Fruit fly (Drosophila melanogaster) whole organism, prepupa: ENCODE measurements around the gene IntS4.

Source experiments
- CG10631 ChIP-seq: fragments of 200-800 bp; sonication (Bioruptor generic); optimal IDR thresholded peaks from 2 replicates; lab custom pipeline; 2016; ENCODE audit warnings: missing biosample characterization, missing genetic modification characterization
- CG10669 ChIP-seq: fragments of 200-800 bp; sonication (Bioruptor generic); optimal IDR thresholded peaks from 3 replicates; lab custom pipeline; 2018; ENCODE audit warnings: missing biosample characterization, mild to moderate bottlenecking, missing genetic modification characterization, moderate library complexity
- CG11294 ChIP-seq: fragments of 200-800 bp; sonication (Bioruptor generic); IDR thresholded peaks from 2 replicates; pipeline ENCODE4 v1.3.6; 2022; ENCODE audit warnings: missing biosample characterization, missing genetic modification characterization
- CG15336 ChIP-seq: fragments of 200-800 bp; sonication (Bioruptor generic); IDR thresholded peaks from 2 replicates; pipeline ENCODE4 v1.3.6; 2022; ENCODE audit warnings: missing biosample characterization, missing genetic modification characterization
- CG1621 ChIP-seq: fragments of 200-800 bp; sonication (Bioruptor generic); optimal IDR thresholded peaks from 3 replicates; lab custom pipeline; 2018; ENCODE audit warnings: missing biosample characterization, mild to moderate bottlenecking, missing genetic modification characterization
- CG16779 ChIP-seq: fragments of 200-800 bp; sonication (Bioruptor generic); optimal IDR thresholded peaks from 3 replicates; lab custom pipeline; 2017; ENCODE audit warnings: missing biosample characterization, mild to moderate bottlenecking, missing genetic modification characterization
- CG31627 ChIP-seq: fragments of 200-800 bp; sonication (Bioruptor generic); optimal IDR thresholded peaks from 3 replicates; lab custom pipeline; 2016; ENCODE audit warnings: missing biosample characterization, missing genetic modification characterization
- CG32006 ChIP-seq: fragments of 200-800 bp; sonication (Bioruptor generic); optimal IDR thresholded peaks from 3 replicates; lab custom pipeline; 2017; ENCODE audit warnings: missing biosample characterization, mild to moderate bottlenecking, missing genetic modification characterization
- CG3919 ChIP-seq: fragments of 200-800 bp; sonication (Bioruptor generic); optimal IDR thresholded peaks from 3 replicates; lab custom pipeline; 2016; ENCODE audit warnings: missing biosample characterization, missing genetic modification characterization
- CG6163 ChIP-seq: fragments of 200-800 bp; sonication (Bioruptor generic); IDR thresholded peaks from 3 replicates; pipeline ENCODE4 v1.3.6; 2022; ENCODE audit warnings: missing biosample characterization, missing genetic modification characterization
- CG6276 ChIP-seq: fragments of 200-800 bp; sonication (Bioruptor generic); optimal IDR thresholded peaks from 2 replicates; lab custom pipeline; 2017; ENCODE audit warnings: missing biosample characterization, mild to moderate bottlenecking, missing genetic modification characterization
- CG6792 ChIP-seq: fragments of 200-800 bp; sonication (Bioruptor generic); optimal IDR thresholded peaks from 3 replicates; lab custom pipeline; 2016; ENCODE audit warnings: missing biosample characterization, missing genetic modification characterization
- CG8119 ChIP-seq: fragments of 200-800 bp; sonication (Bioruptor generic); IDR thresholded peaks from 3 replicates; pipeline ENCODE4 v1.3.6; 2022; ENCODE audit warnings: missing biosample characterization, missing genetic modification characterization
- CG8632 ChIP-seq: fragments of 200-800 bp; sonication (Bioruptor generic); optimal IDR thresholded peaks from 3 replicates; lab custom pipeline; 2016; ENCODE audit warnings: missing biosample characterization, missing genetic modification characterization
- CG9139 ChIP-seq: fragments of 200-800 bp; sonication (Bioruptor generic); optimal IDR thresholded peaks from 3 replicates; lab custom pipeline; 2017; ENCODE audit warnings: missing biosample characterization, mild to moderate bottlenecking, missing genetic modification characterization
- Eip75B ChIP-seq: fragments of 200-800 bp; sonication (Bioruptor generic); optimal IDR thresholded peaks from 3 replicates; lab custom pipeline; 2016; ENCODE audit warnings: missing biosample characterization, missing genetic modification characterization
- Eip78C ChIP-seq: fragments of 200-800 bp; sonication (Bioruptor generic); peaks from one replicate; lab custom pipeline; 2016; ENCODE audit warnings: missing biosample characterization, missing genetic modification characterization
- Eip93F ChIP-seq: fragments of 200-800 bp; sonication (Bioruptor generic); optimal IDR thresholded peaks from 2 replicates; lab custom pipeline; 2016; ENCODE audit warnings: missing biosample characterization, mild to moderate bottlenecking, missing genetic modification characterization
- Ets21C ChIP-seq: fragments of 200-800 bp; sonication (Bioruptor generic); optimal IDR thresholded peaks from 3 replicates; lab custom pipeline; 2016; ENCODE audit warnings: missing biosample characterization, missing genetic modification characterization
- Ets96B ChIP-seq: fragments of 200-800 bp; optimal IDR thresholded peaks from 2 replicates; lab custom pipeline; 2019; ENCODE audit warnings: missing biosample characterization, mild to moderate bottlenecking, missing genetic modification characterization, moderate library complexity
- Gug ChIP-seq: fragments of 200-800 bp; sonication (Bioruptor generic); IDR thresholded peaks from 2 replicates; pipeline ENCODE4 v1.3.6; 2022; ENCODE audit warnings: missing biosample characterization, missing genetic modification characterization
- Hr39 ChIP-seq: fragments of 200-800 bp; sonication (Bioruptor generic); optimal IDR thresholded peaks from 2 replicates; lab custom pipeline; 2016; ENCODE audit warnings: missing biosample characterization, missing genetic modification characterization
- Hr4 ChIP-seq: fragments of 200-800 bp; sonication (Bioruptor generic); optimal IDR thresholded peaks from 3 replicates; lab custom pipeline; 2016; ENCODE audit warnings: missing biosample characterization, missing genetic modification characterization
- Met ChIP-seq: fragments of 200-800 bp; sonication (Bioruptor generic); optimal IDR thresholded peaks from 3 replicates; lab custom pipeline; 2016; ENCODE audit warnings: missing biosample characterization, missing genetic modification characterization
- OdsH ChIP-seq: fragments of 200-800 bp; sonication (Bioruptor generic); optimal IDR thresholded peaks from 3 replicates; lab custom pipeline; 2016; ENCODE audit warnings: missing biosample characterization, missing genetic modification characterization
- Smox ChIP-seq: fragments of 200-800 bp; sonication (Bioruptor generic); optimal IDR thresholded peaks from 3 replicates; lab custom pipeline; 2016; ENCODE audit warnings: missing biosample characterization, missing genetic modification characterization
- Sox102F ChIP-seq: fragments of 200-800 bp; sonication (Bioruptor generic); optimal IDR thresholded peaks from 2 replicates; lab custom pipeline; 2016; ENCODE audit warnings: missing biosample characterization, mild to moderate bottlenecking, missing genetic modification characterization
- Sox14 ChIP-seq: fragments of 200-800 bp; sonication (Bioruptor generic); optimal IDR thresholded peaks from 3 replicates; lab custom pipeline; 2016; ENCODE audit warnings: missing biosample characterization, missing genetic modification characterization
- achi ChIP-seq: fragments of 200-800 bp; sonication (Bioruptor generic); optimal IDR thresholded peaks from 3 replicates; lab custom pipeline; 2016; ENCODE audit warnings: missing biosample characterization, missing genetic modification characterization
- cyc ChIP-seq: fragments of 200-800 bp; sonication (Bioruptor generic); optimal IDR thresholded peaks from 3 replicates; lab custom pipeline; 2016; ENCODE audit warnings: missing biosample characterization, missing genetic modification characterization
- eg ChIP-seq: fragments of 200-800 bp; sonication (Bioruptor generic); IDR thresholded peaks from 3 replicates; pipeline ENCODE4 v1.3.6; 2022; ENCODE audit warnings: missing biosample characterization, missing genetic modification characterization
- esn ChIP-seq: fragments of 200-800 bp; sonication (Bioruptor generic); optimal IDR thresholded peaks from 2 replicates; lab custom pipeline; 2016; ENCODE audit warnings: missing biosample characterization, mild to moderate bottlenecking, missing genetic modification characterization, moderate library complexity
- fd59A ChIP-seq: fragments of 200-800 bp; sonication (Bioruptor generic); optimal IDR thresholded peaks from 2 replicates; lab custom pipeline; 2017; ENCODE audit warnings: missing biosample characterization, mild to moderate bottlenecking, missing genetic modification characterization, missing genetic modification reagents
- fd85E ChIP-seq: fragments of 200-800 bp; sonication (Bioruptor generic); optimal IDR thresholded peaks from 3 replicates; lab custom pipeline; 2016; ENCODE audit warnings: missing biosample characterization, missing genetic modification characterization
- lz ChIP-seq: fragments of 200-800 bp; sonication (Bioruptor generic); optimal IDR thresholded peaks from 3 replicates; lab custom pipeline; 2016; ENCODE audit warnings: missing biosample characterization, missing genetic modification characterization
- net ChIP-seq: fragments of 200-800 bp; sonication (Bioruptor generic); optimal IDR thresholded peaks from 3 replicates; lab custom pipeline; 2016; ENCODE audit warnings: missing biosample characterization, missing genetic modification characterization
- pdm3 ChIP-seq: fragments of 200-800 bp; sonication (Bioruptor generic); optimal IDR thresholded peaks from 3 replicates; lab custom pipeline; 2016; ENCODE audit warnings: missing biosample characterization, missing genetic modification characterization
- salr ChIP-seq, 2 experiments: fragments of 200-800 bp; sonication (Bioruptor generic); optimal IDR thresholded peaks; 3 replicates each; lab custom pipeline; 2016 to 2018; ENCODE audit warnings: missing biosample characterization in 2 of 2, missing genetic modification characterization in 2 of 2, mild to moderate bottlenecking in 1 of 2
- ss ChIP-seq, 2 experiments: fragments of 200-800 bp; sonication (Bioruptor generic); optimal IDR thresholded peaks; 2 replicates in 1 of 2; 3 replicates in 1 of 2; lab custom pipeline; 2017 to 2018; ENCODE audit warnings: mild to moderate bottlenecking in 2 of 2, missing biosample characterization in 2 of 2, missing genetic modification characterization in 2 of 2, moderate library complexity in 1 of 2
- svp ChIP-seq: fragments of 200-800 bp; sonication (Bioruptor generic); peaks from one replicate; lab custom pipeline; 2016; ENCODE audit warnings: missing biosample characterization, missing genetic modification characterization
- topi ChIP-seq: fragments of 200-800 bp; sonication (Bioruptor generic); optimal IDR thresholded peaks from 3 replicates; lab custom pipeline; 2016; ENCODE audit warnings: missing biosample characterization, missing genetic modification characterization
- vri ChIP-seq: fragments of 200-800 bp; sonication (Bioruptor generic); optimal IDR thresholded peaks from 3 replicates; lab custom pipeline; 2016; ENCODE audit warnings: missing biosample characterization, mild to moderate bottlenecking, missing genetic modification characterization

IntS4 gene

DNA sequence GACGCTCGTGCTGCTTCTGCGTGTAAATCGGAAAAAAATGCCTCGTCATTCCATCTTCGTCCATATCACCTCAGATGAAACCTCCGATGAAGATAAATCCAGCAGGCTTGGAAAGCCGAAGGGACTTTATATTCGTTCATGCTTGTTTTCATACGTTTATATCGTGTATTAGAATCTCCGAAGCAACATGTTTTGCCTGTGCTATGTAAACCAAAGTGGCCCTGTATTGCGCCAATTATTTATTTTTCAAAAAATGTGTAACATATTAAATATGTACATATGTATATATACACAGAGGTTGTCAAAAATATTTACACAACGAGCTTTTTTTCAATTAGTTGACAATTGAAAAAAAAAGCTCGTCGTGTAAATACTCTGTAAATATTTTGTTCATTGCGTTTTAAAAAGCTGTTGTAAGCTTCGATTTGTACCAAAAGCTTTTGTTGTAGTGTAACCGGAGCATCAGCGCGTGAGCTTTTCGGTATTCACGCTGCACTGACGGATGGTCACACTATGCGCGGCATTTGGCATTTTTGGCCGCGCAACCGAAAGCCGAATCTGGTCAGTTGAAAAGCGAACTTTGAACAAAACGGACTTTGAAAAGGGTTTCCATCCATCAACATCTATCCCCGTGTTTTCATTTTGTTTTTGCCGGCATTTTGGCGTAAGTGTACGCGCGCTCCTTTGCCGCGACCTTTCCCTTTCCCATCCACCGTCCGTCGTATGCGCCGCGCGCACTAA lies 15.3 kb upstream of the IntS4 start, which contains the start of gene CG12065 (continued):
- peak; percentile 23; the same call in 2 of the 3 replicates for TF ChIP-seq CG6163 (GFP tag; lab: Robert Waterston, UW)
- TF ChIP-seq CG16779 (tag; lab: Kevin White, UChicago) = peak; percentile 0
- no peak for TF ChIP-seq topi
- TF ChIP-seq Sox14 (GFP tag; lab: Kevin White, UChicago) = no peak
- TF ChIP-seq Eip78C (GFP tag; lab: Kevin White, UChicago) = peak; percentile 91
- TF ChIP-seq Gug = peak; percentile 27; the same call in 1 of the 2 replicates

dm6 chrX:8572939-8573594 lies 14.5 kb upstream of the IntS4 start, which contains the start of gene spirit:
spirit (minus strand) TSS chrX:8573593.
- TF ChIP-seq CG9139 (GFP tag; lab: Kevin White, UChicago) (no peak), CG6163 (GFP tag; lab: Robert Waterston, UW) (0 out of 3 replicates have a peak, but pooled peaks have one; percentile 31), Ets96B (tag; lab: Kevin White, UChicago) (no peak), Eip78C (GFP tag; lab: Kevin White, UChicago) (peak; percentile 74), fd85E (GFP tag; lab: Kevin White, UChicago) (no peak), achi (GFP tag; lab: Kevin White, UChicago) (no peak), CG6276 (GFP tag; lab: Kevin White, UChicago) (peak; percentile 3), Met (GFP tag; lab: Kevin White, UChicago) (peak; percentile 49), fd59A (GFP tag; lab: Kevin White, UChicago) (no peak), net (GFP tag; lab: Kevin White, UChicago) (no peak), pdm3 (GFP tag; lab: Kevin White, UChicago) (no peak), CG15336 (peak; percentile 34; the same call in 1 of the 2 replicates), CG1621 (tag; lab: Kevin White, UChicago) (no peak), CG6792 (GFP tag; lab: Kevin White, UChicago) (no peak), CG10631 (GFP tag; lab: Kevin White, UChicago) (peak; percentile 17), Sox14 (GFP tag; lab: Kevin White, UChicago) (no peak), svp (peak; percentile 80), CG3919 (GFP tag; lab: Kevin White, UChicago) (peak; percentile 16), eg (GFP tag; lab: Robert Waterston, UW) (peak; percentile 19; the same call in 1 of the 3 replicates), Smox (GFP tag; lab: Kevin White, UChicago) (no peak), Eip75B (GFP tag; lab: Kevin White, UChicago) (no peak), vri (GFP tag; lab: Kevin White, UChicago) (peak; percentile 63), Sox102F (GFP tag; lab: Kevin White, UChicago) (peak; percentile 39), lz (peak; percentile 36), CG11294 (GFP tag; lab: Robert Waterston, UW) (no peak), OdsH (GFP tag; lab: Kevin White, UChicago) (peak; percentile 34), salr (GFP tag; optimal IDR thresholded peaks at IDR 0.05; lab: Kevin White, UChicago) (no peak), CG31627 (GFP tag; lab: Kevin White, UChicago) (peak; percentile 20), esn (GFP tag; lab: Kevin White, UChicago) (peak; percentile 42), cyc (peak; percentile 9), Ets21C (GFP tag; lab: Kevin White, UChicago) (peak; percentile 26), topi (peak; percentile 59), Hr39 (GFP tag; lab: Kevin White, UChicago) (peak; percentile 47)
- TF ChIP-seq, all 60 proteins: peak for 19

- no peak for TF ChIP-seq ss (GFP tag; optimal IDR thresholded peaks at IDR 0.05; lab: Kevin White, UChicago)
- TF ChIP-seq CG8119 (GFP tag; lab: Robert Waterston, UW) = no peak
- no peak for TF ChIP-seq Eip93F
- no peak for TF ChIP-seq CG10669 (GFP tag; lab: Kevin White, UChicago)
- TF ChIP-seq Hr4 (GFP tag; lab: Kevin White, UChicago) = no peak
- TF ChIP-seq CG8632 (GFP tag; lab: Kevin White, UChicago) = no peak
- TF ChIP-seq Ets96B (tag; lab: Kevin White, UChicago) = no peak
- TF ChIP-seq CG32006 (GFP tag; lab: Kevin White, UChicago) = no peak
Observed at dm6 chrX:8571936-8572335, 13.4 kb upstream of the IntS4 start.
